Fruit fly (Drosophila melanogaster): ENCODE measurements around the gene sbm.

The sbm gene

DNA sequence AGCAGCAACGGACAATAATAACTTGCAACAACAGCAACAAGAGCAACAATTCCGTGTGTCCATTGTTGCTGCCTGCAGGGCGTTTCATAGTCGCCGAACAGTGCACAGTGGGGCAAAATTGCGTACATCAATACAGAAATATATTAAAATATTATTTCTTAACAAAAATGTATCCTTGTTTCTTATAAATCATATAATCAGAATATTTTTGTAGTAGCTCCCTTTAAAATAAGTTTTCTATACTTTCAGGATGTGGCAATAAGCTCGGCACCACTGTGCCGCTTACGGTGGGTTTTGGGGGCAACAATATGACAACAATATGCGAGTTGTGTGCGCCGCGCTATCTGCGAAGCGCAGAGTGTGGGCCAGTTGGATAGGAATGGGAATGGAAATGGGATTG is 9.9 kb upstream of the sbm start (continued):
- peak; percentile 21 for TF ChIP-seq sug (tag; optimal IDR thresholded peaks at IDR 0.05)
- peak; percentile 53 for TF ChIP-seq CG10431 (GFP tag; optimal IDR thresholded peaks at IDR 0.05)
- peak; percentile 67 for TF ChIP-seq CG17385 (GFP tag; optimal IDR thresholded peaks at IDR 0.05)
- peak; percentile 79 for TF ChIP-seq Sox100B (GFP tag; optimal IDR thresholded peaks at IDR 0.05)
- peak; percentile 88 for TF ChIP-seq CG7839 (tag; optimal IDR thresholded peaks at IDR 0.05)
- peak; percentile 77; the same call in 2 of the 3 replicates for TF ChIP-seq B-H1 (GFP tag; IDR thresholded peaks at IDR 0.05)
- TF ChIP-seq HmgZ (tag; optimal IDR thresholded peaks at IDR 0.05): peak; percentile 50
- peak; percentile 52 for TF ChIP-seq Hsf (GFP tag; optimal IDR thresholded peaks at IDR 0.05)
- TF ChIP-seq Ptx1 (GFP tag; IDR thresholded peaks at IDR 0.05): peak; percentile 82
- peak; percentile 36 for TF ChIP-seq chn (GFP tag; optimal IDR thresholded peaks at IDR 0.05)
- no peak for TF ChIP-seq CG1792 (GFP tag; optimal IDR thresholded peaks at IDR 0.05)
- TF ChIP-seq CG32772 (GFP tag; IDR thresholded peaks at IDR 0.05): peak; percentile 82
- TF ChIP-seq Doc2 (GFP tag; IDR thresholded peaks at IDR 0.05): no peak
- peak; percentile 81 for TF ChIP-seq CG6813 (GFP tag; optimal IDR thresholded peaks at IDR 0.05)
- no peak for TF ChIP-seq dm (GFP tag; optimal IDR thresholded peaks at IDR 0.05)
- TF ChIP-seq wdn (GFP tag; IDR thresholded peaks at IDR 0.05): no peak
- TF ChIP-seq CG5953 (GFP tag; IDR thresholded peaks at IDR 0.05): peak; percentile 80
- no peak for TF ChIP-seq Sin3A (optimal IDR thresholded peaks at IDR 0.05)
- TF ChIP-seq Side (GFP tag; optimal IDR thresholded peaks at IDR 0.05): no peak
- TF ChIP-seq trh (GFP tag; optimal IDR thresholded peaks at IDR 0.05): peak; percentile 41
- TF ChIP-seq gro (GFP tag; optimal IDR thresholded peaks at IDR 0.05): no peak
- TF ChIP-seq CG11398 (GFP tag; optimal IDR thresholded peaks at IDR 0.05): no peak
- no peak for TF ChIP-seq CG42726 (GFP tag; IDR thresholded peaks at IDR 0.05; ENCODE audit: partially characterized antibody)
- TF ChIP-seq pfk (GFP tag; optimal IDR thresholded peaks at IDR 0.05): no peak
- TF ChIP-seq CG6765 (GFP tag; optimal IDR thresholded peaks at IDR 0.05): peak; percentile 3
- peak; percentile 83 for TF ChIP-seq dysf (GFP tag; IDR thresholded peaks at IDR 0.05)
- peak; percentile 41 for TF ChIP-seq CG13296 (GFP tag; optimal IDR thresholded peaks at IDR 0.05)
- peak; percentile 76 for TF ChIP-seq ken (GFP tag; IDR thresholded peaks at IDR 0.05)
- TF ChIP-seq Poxn (GFP tag; IDR thresholded peaks at IDR 0.05): no peak
- TF ChIP-seq pho (GFP tag; optimal IDR thresholded peaks at IDR 0.05): no peak
- no peak for TF ChIP-seq exex (tag; optimal IDR thresholded peaks at IDR 0.05)
- TF ChIP-seq knrl (GFP tag; IDR thresholded peaks at IDR 0.05; ENCODE audit: partially characterized antibody): no peak
- peak; percentile 17 for TF ChIP-seq CG10274 (GFP tag; optimal IDR thresholded peaks at IDR 0.05)
- peak; percentile 78 for TF ChIP-seq CG10366 (GFP tag; IDR thresholded peaks at IDR 0.05)
- TF ChIP-seq Opbp (GFP tag; IDR thresholded peaks at IDR 0.05; ENCODE audit: partially characterized antibody): no peak
- no peak for TF ChIP-seq Adf1 (GFP tag; IDR thresholded peaks at IDR 0.05)
- peak; percentile 88 for TF ChIP-seq zfh1 (GFP tag; IDR thresholded peaks at IDR 0.05)
- TF ChIP-seq CG11504 (tag; optimal IDR thresholded peaks at IDR 0.05): peak; percentile 88
- TF ChIP-seq tup (GFP tag; optimal IDR thresholded peaks at IDR 0.05): no peak
- peak; percentile 49 for TF ChIP-seq org-1 (GFP tag; optimal IDR thresholded peaks at IDR 0.05)
- 0 out of 3 replicates have a peak, but pooled peaks have one; percentile 16 for TF ChIP-seq hb (GFP tag; IDR thresholded peaks at IDR 0.05; ENCODE audit: partially characterized antibody)
- peak; percentile 33 for TF ChIP-seq Mad (GFP tag; optimal IDR thresholded peaks at IDR 0.05)
- no peak for TF ChIP-seq Bgb (GFP tag; IDR thresholded peaks at IDR 0.05; ENCODE audit: partially characterized antibody)
- peak; percentile 92 for TF ChIP-seq dmrt99B (tag; optimal IDR thresholded peaks at IDR 0.05)
- TF ChIP-seq CG13624 (GFP tag; optimal IDR thresholded peaks at IDR 0.05): no peak
- peak; percentile 32 for TF ChIP-seq CG8281 (tag; optimal IDR thresholded peaks at IDR 0.05)
- peak; percentile 25 for TF ChIP-seq stwl (tag; optimal IDR thresholded peaks at IDR 0.05)
- TF ChIP-seq CG18262 (tag; optimal IDR thresholded peaks at IDR 0.05): peak; percentile 92
- peak; percentile 13 for TF ChIP-seq CG12769 (tag; optimal IDR thresholded peaks at IDR 0.05)
- no peak for TF ChIP-seq schlank (tag; optimal IDR thresholded peaks at IDR 0.05)
- TF ChIP-seq fd3F (GFP tag; optimal IDR thresholded peaks at IDR 0.05): peak; percentile 20
